Worm (Caenorhabditis elegans) whole organism, late embryonic: ENCODE measurements around the gene M199.2.

Source experiments
- F13H6.1 ChIP-seq: sonication (generic microtip); optimal IDR thresholded peaks from 2 replicates; lab custom pipeline; 2016; ENCODE audit warnings: missing genetic modification characterization, missing compliant biosample characterization
- T23F11.4 ChIP-seq: fragments of 200-800 bp; sonication (Bioruptor generic); optimal IDR thresholded peaks from 2 replicates; lab custom pipeline; 2018; ENCODE audit warnings: mild to moderate bottlenecking, missing genetic modification characterization, missing compliant biosample characterization
- Y22D7AL.16 ChIP-seq: sonication (generic microtip); optimal IDR thresholded peaks from 2 replicates; lab custom pipeline; 2016; ENCODE audit warnings: missing genetic modification characterization, missing compliant biosample characterization
- ahr-1 ChIP-seq: sonication (generic microtip); optimal IDR thresholded peaks from 2 replicates; lab custom pipeline; 2016; ENCODE audit warnings: missing genetic modification characterization, missing compliant biosample characterization
- ceh-14 ChIP-seq: sonication (generic microtip); optimal IDR thresholded peaks from 2 replicates; lab custom pipeline; 2016; ENCODE audit warnings: missing genotype, missing genetic modification characterization, missing compliant biosample characterization
- ceh-18 ChIP-seq: sonication (generic microtip); optimal IDR thresholded peaks from 2 replicates; lab custom pipeline; 2016; ENCODE audit warnings: missing genetic modification characterization, missing compliant biosample characterization
- ceh-22 ChIP-seq: sonication (generic microtip); optimal IDR thresholded peaks from 2 replicates; lab custom pipeline; 2017; ENCODE audit warnings: missing biosample characterization, missing genetic modification characterization
- ceh-24 ChIP-seq: sonication (generic microtip); optimal IDR thresholded peaks from 2 replicates; lab custom pipeline; 2016; ENCODE audit warnings: mild to moderate bottlenecking, missing genetic modification characterization, missing compliant biosample characterization
- ceh-31 ChIP-seq: sonication (generic microtip); optimal IDR thresholded peaks from 2 replicates; lab custom pipeline; 2016; ENCODE audit warnings: missing genetic modification characterization, missing compliant biosample characterization
- ceh-34 ChIP-seq: sonication (generic microtip); optimal IDR thresholded peaks from 2 replicates; lab custom pipeline; 2016; ENCODE audit warnings: mild to moderate bottlenecking, missing genetic modification characterization, missing compliant biosample characterization
- ceh-45 ChIP-seq: fragments of 200-800 bp; sonication (Bioruptor generic); IDR thresholded peaks from 2 replicates; pipeline ENCODE4 v1.3.6; 2022; ENCODE audit warnings: missing genetic modification reagents, missing genetic modification characterization, missing compliant biosample characterization
- ceh-48 ChIP-seq: sonication (generic microtip); optimal IDR thresholded peaks from 2 replicates; lab custom pipeline; 2016; ENCODE audit warnings: missing genetic modification characterization, inconsistent platforms, missing compliant biosample characterization
- che-1 ChIP-seq: sonication (generic microtip); optimal IDR thresholded peaks from 2 replicates; lab custom pipeline; 2016; ENCODE audit warnings: mild to moderate bottlenecking, missing genetic modification characterization, missing compliant biosample characterization
- dmd-4 ChIP-seq: sonication (generic microtip); optimal IDR thresholded peaks from 2 replicates; lab custom pipeline; 2016; ENCODE audit warnings: borderline replicate concordance, missing genetic modification characterization, missing compliant biosample characterization
- dve-1 ChIP-seq: sonication (generic microtip); optimal IDR thresholded peaks from 2 replicates; lab custom pipeline; 2017; ENCODE audit warnings: antibody characterized with exemption, mild to moderate bottlenecking, missing genetic modification characterization, missing compliant biosample characterization
- elt-2 ChIP-seq: sonication (generic microtip); optimal IDR thresholded peaks from 2 replicates; lab custom pipeline; 2016; ENCODE audit warnings: missing genetic modification reagents, missing genetic modification characterization, missing compliant biosample characterization
- elt-4 ChIP-seq: sonication (generic microtip); optimal IDR thresholded peaks from 2 replicates; lab custom pipeline; 2016; ENCODE audit warnings: missing genetic modification characterization, missing compliant biosample characterization
- ets-4 ChIP-seq: sonication (generic microtip); optimal IDR thresholded peaks from 2 replicates; lab custom pipeline; 2016; ENCODE audit warnings: missing genetic modification characterization, missing compliant biosample characterization
- fax-1 ChIP-seq: sonication (generic microtip); optimal IDR thresholded peaks from 2 replicates; lab custom pipeline; 2016; ENCODE audit warnings: missing genotype, missing genetic modification characterization, missing compliant biosample characterization
- fkh-6 ChIP-seq: sonication (generic microtip); optimal IDR thresholded peaks from 2 replicates; lab custom pipeline; 2016; ENCODE audit warnings: missing genetic modification characterization, missing compliant biosample characterization
- gmeb-2 ChIP-seq: sonication (generic microtip); optimal IDR thresholded peaks from 2 replicates; lab custom pipeline; 2016; ENCODE audit warnings: missing genetic modification characterization, inconsistent platforms, missing compliant biosample characterization
- hlh-6 ChIP-seq: sonication (generic microtip); optimal IDR thresholded peaks from 2 replicates; lab custom pipeline; 2016; ENCODE audit warnings: missing genotype, missing genetic modification characterization, missing compliant biosample characterization
- hlh-8 ChIP-seq: sonication (generic microtip); optimal IDR thresholded peaks from 2 replicates; lab custom pipeline; 2016; ENCODE audit warnings: missing genotype, missing genetic modification characterization, missing compliant biosample characterization
- madf-2 ChIP-seq: sonication (generic microtip); optimal IDR thresholded peaks from 2 replicates; lab custom pipeline; 2017; ENCODE audit warnings: missing genetic modification characterization, missing compliant biosample characterization
- nfya-1 ChIP-seq: sonication (generic microtip); optimal IDR thresholded peaks from 2 replicates; lab custom pipeline; 2017; ENCODE audit warnings: missing genetic modification characterization, mild to moderate bottlenecking, missing compliant biosample characterization, antibody characterized with exemption, moderate library complexity
- nhr-11 ChIP-seq: fragments of 150-350 bp; optimal IDR thresholded peaks from 2 replicates; lab custom pipeline; 2014; ENCODE audit warnings: missing biosample characterization, missing genetic modification characterization
- nhr-232 ChIP-seq: sonication (generic microtip); optimal IDR thresholded peaks from 2 replicates; lab custom pipeline; 2016; ENCODE audit warnings: missing genetic modification characterization, missing compliant biosample characterization
- pag-3 ChIP-seq: sonication (generic microtip); optimal IDR thresholded peaks from 2 replicates; lab custom pipeline; 2016; ENCODE audit warnings: missing compliant biosample characterization, missing genetic modification characterization, borderline replicate concordance
- pat-9 ChIP-seq: fragments of 200-800 bp; sonication (Bioruptor generic); optimal IDR thresholded peaks from 2 replicates; lab custom pipeline; 2018; ENCODE audit warnings: mild to moderate bottlenecking, missing genetic modification characterization, moderate library complexity, missing compliant biosample characterization
- pax-1 ChIP-seq: fragments of 150-350 bp; optimal IDR thresholded peaks from 2 replicates; lab custom pipeline; 2014; ENCODE audit warnings: missing biosample characterization, missing genetic modification characterization
- pha-2 ChIP-seq: sonication (generic microtip); optimal IDR thresholded peaks from 2 replicates; lab custom pipeline; 2017; ENCODE audit warnings: mild to moderate bottlenecking, missing genetic modification characterization, missing compliant biosample characterization
- pha-4 ChIP-seq: fragments of 150-350 bp; optimal IDR thresholded peaks from 2 replicates; lab custom pipeline; 2018; ENCODE audit warnings: missing biosample characterization, missing genetic modification reagents, missing genetic modification characterization
- pros-1 ChIP-seq: fragments of 150-350 bp; optimal IDR thresholded peaks from 2 replicates; lab custom pipeline; 2014; ENCODE audit warnings: missing biosample characterization, missing genetic modification reagents, missing genetic modification characterization
- rnt-1 ChIP-seq: sonication (generic microtip); optimal IDR thresholded peaks from 2 replicates; lab custom pipeline; 2016; ENCODE audit warnings: missing genetic modification characterization, missing compliant biosample characterization
- sdc-2 ChIP-seq: sonication (generic microtip); optimal IDR thresholded peaks from 2 replicates; lab custom pipeline; 2016; ENCODE audit warnings: missing genotype, missing genetic modification characterization, missing compliant biosample characterization
- sox-4 ChIP-seq: sonication (generic microtip); optimal IDR thresholded peaks from 2 replicates; lab custom pipeline; 2017; ENCODE audit warnings: mild to moderate bottlenecking, missing genetic modification characterization, inconsistent platforms, missing compliant biosample characterization
- tbx-2 ChIP-seq: sonication (generic microtip); optimal IDR thresholded peaks from 2 replicates; lab custom pipeline; 2016; ENCODE audit warnings: missing genetic modification characterization, missing compliant biosample characterization
- ttx-3 ChIP-seq: sonication (generic microtip); optimal IDR thresholded peaks from 2 replicates; lab custom pipeline; 2016; ENCODE audit warnings: missing genetic modification reagents, missing genetic modification characterization, missing compliant biosample characterization
- zip-5 ChIP-seq: sonication (generic microtip); optimal IDR thresholded peaks from 2 replicates; lab custom pipeline; 2016; ENCODE audit warnings: missing genetic modification characterization, missing compliant biosample characterization
- ztf-16 ChIP-seq: sonication (generic microtip); optimal IDR thresholded peaks from 2 replicates; lab custom pipeline; 2017; ENCODE audit warnings: missing genetic modification characterization, missing compliant biosample characterization

Gene M199.2

ce11 chrIV:15119268-15119667, 10.7 kb downstream of the M199.2 start:
- no peak for TF ChIP-seq dmd-4
- TF ChIP-seq ceh-18 (tag; lab: Kevin White, UChicago) = no peak
- no peak for TF ChIP-seq sdc-2 (tag; lab: Kevin White, UChicago)
- no peak for TF ChIP-seq ceh-45 (GFP tag; lab: Robert Waterston, UW)
- TF ChIP-seq Y22D7AL.16 (tag; lab: Kevin White, UChicago) = no peak
- TF ChIP-seq fax-1 = no peak
- no peak for TF ChIP-seq pat-9
- no peak for TF ChIP-seq gmeb-2 (tag; lab: Kevin White, UChicago)
- no peak for TF ChIP-seq tbx-2 (tag; lab: Kevin White, UChicago)
- no peak for TF ChIP-seq nhr-11 (tag; lab: Kevin White, UChicago)
- no peak for TF ChIP-seq hlh-8 (tag; lab: Kevin White, UChicago)
- TF ChIP-seq nhr-232 (tag; lab: Kevin White, UChicago) = no peak
- no peak for TF ChIP-seq sox-4
- no peak for TF ChIP-seq zip-5 (tag; lab: Kevin White, UChicago)
- no peak for TF ChIP-seq nfya-1 (tag; lab: Kevin White, UChicago)

DNA sequence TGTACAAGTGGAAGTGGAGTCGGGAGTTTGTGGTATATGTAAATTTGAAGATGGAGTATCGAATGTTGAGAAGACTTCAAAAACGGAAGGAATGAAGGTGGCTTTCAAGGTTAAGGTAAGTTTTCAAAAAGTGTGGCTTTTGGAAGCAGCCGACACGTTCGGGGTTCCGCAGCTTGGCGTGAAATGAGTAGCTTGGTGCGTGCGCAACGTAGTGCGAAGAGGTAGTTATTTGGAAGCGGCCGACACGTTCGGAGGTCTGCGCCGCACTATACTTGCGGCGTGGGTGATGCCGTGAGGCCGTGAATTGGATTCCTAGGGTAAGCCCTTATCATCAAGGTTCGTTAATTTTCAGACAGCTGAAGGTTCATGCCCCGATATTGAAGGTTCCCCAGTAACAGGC, 12.2 kb downstream of the M199.2 start, which contains the start of gene clec-189:
TSS of gene clec-189 (plus strand) at position 92 of the 400 bp plus-strand sequence.
- no peak for TF ChIP-seq hlh-6
- no peak for TF ChIP-seq ceh-31 (tag; lab: Kevin White, UChicago)
- TF ChIP-seq ttx-3 (tag; lab: Kevin White, UChicago) = no peak
- no peak for TF ChIP-seq rnt-1
- TF ChIP-seq fkh-6 (tag; lab: Kevin White, UChicago) = no peak
- no peak for TF ChIP-seq ceh-22 (tag; lab: Kevin White, UChicago)
- no peak for TF ChIP-seq fax-1
- TF ChIP-seq pros-1 (tag; lab: Kevin White, UChicago) = no peak
- TF ChIP-seq ceh-14 (tag; lab: Kevin White, UChicago) = no peak
- TF ChIP-seq pha-4 (tag; lab: Kevin White, UChicago) = no peak
- no peak for TF ChIP-seq nfya-1 (tag; lab: Kevin White, UChicago)
- TF ChIP-seq T23F11.4 (GFP tag; lab: Kevin White, UChicago) = no peak
- TF ChIP-seq pax-1 (tag; lab: Kevin White, UChicago) = no peak
- TF ChIP-seq pha-2 = no peak
- no peak for TF ChIP-seq che-1 (tag; lab: Kevin White, UChicago)
- no peak for TF ChIP-seq sox-4
- no peak for TF ChIP-seq pag-3 (tag; lab: Kevin White, UChicago)
- no peak for TF ChIP-seq elt-2 (tag; lab: Kevin White, UChicago)
- TF ChIP-seq ztf-16 = no peak

ce11 chrIV:15122882-15123281, 14.3 kb downstream of the M199.2 start, which contains the start of gene M199.7:
M199.7 (plus strand) TSS chrIV:15123182.
- TF ChIP-seq ahr-1 (tag; lab: Kevin White, UChicago) (no peak), elt-4 (no peak), F13H6.1 (no peak), ceh-34 (tag; lab: Kevin White, UChicago) (no peak), pax-1 (tag; lab: Kevin White, UChicago) (no peak), dmd-4 (no peak), ceh-24 (tag; lab: Kevin White, UChicago) (no peak), nhr-11 (tag; lab: Kevin White, UChicago) (no peak), ceh-22 (tag; lab: Kevin White, UChicago) (no peak), pag-3 (tag; lab: Kevin White, UChicago) (no peak), dve-1 (tag; lab: Kevin White, UChicago) (no peak), madf-2 (tag; lab: Kevin White, UChicago) (no peak), ceh-14 (tag; lab: Kevin White, UChicago) (no peak), ceh-45 (GFP tag; lab: Robert Waterston, UW) (no peak), ets-4 (tag; lab: Kevin White, UChicago) (no peak), ceh-48 (no peak)
